Fruit fly (Drosophila melanogaster) whole organism, embryonic: ENCODE measurements around the gene BORCS6.

ENCODE experiments used
- Atf-2 ChIP-seq: fragments of 200-800 bp; sonication (Bioruptor generic); optimal IDR thresholded peaks from 2 replicates; lab custom pipeline; 2016; ENCODE audit warnings: missing biosample characterization, missing genetic modification characterization
- Atf3 ChIP-seq: fragments of 200-800 bp; sonication (Bioruptor generic); optimal IDR thresholded peaks from 3 replicates; lab custom pipeline; 2016; ENCODE audit warnings: missing biosample characterization, missing genetic modification characterization
- Awh ChIP-seq: fragments of 200-800 bp; sonication (Bioruptor generic); IDR thresholded peaks from 2 replicates; pipeline ENCODE4, ENCODE4 v1.3.6; 2022; ENCODE audit warnings: missing biosample characterization, missing genetic modification characterization
- Bgb ChIP-seq: fragments of 200-800 bp; sonication (Bioruptor generic); IDR thresholded peaks from 2 replicates; pipeline ENCODE4 v1.3.6; 2022; ENCODE audit warnings: missing biosample characterization, missing genetic modification characterization; ENCODE audit not compliant: partially characterized antibody
- Bteb2 ChIP-seq: fragments of 200-800 bp; sonication (Bioruptor generic); optimal IDR thresholded peaks from 2 replicates; lab custom pipeline; 2016; ENCODE audit warnings: missing biosample characterization, missing genetic modification characterization
- CG10565 ChIP-seq: fragments of 200-800 bp; sonication (Bioruptor generic); optimal IDR thresholded peaks from 3 replicates; lab custom pipeline; 2016; ENCODE audit warnings: missing biosample characterization, mild to moderate bottlenecking, missing genetic modification characterization
- CG11085 ChIP-seq: fragments of 200-800 bp; sonication (Bioruptor generic); IDR thresholded peaks from 2 replicates; pipeline ENCODE4 v1.3.6; 2022; ENCODE audit warnings: missing biosample characterization, missing genetic modification characterization
- CG11696 ChIP-seq: fragments of 200-800 bp; sonication (Bioruptor generic); IDR thresholded peaks from 2 replicates; pipeline ENCODE4 v1.3.6; 2022; ENCODE audit warnings: missing biosample characterization, missing genetic modification characterization
- CG13624 ChIP-seq: fragments of 200-800 bp; sonication (Bioruptor generic); optimal IDR thresholded peaks from 2 replicates; lab custom pipeline; 2016; ENCODE audit warnings: missing biosample characterization, missing genetic modification characterization
- CG15073 ChIP-seq: fragments of 200-800 bp; sonication (Bioruptor generic); optimal IDR thresholded peaks from 2 replicates; lab custom pipeline; 2016; ENCODE audit warnings: missing biosample characterization, missing genetic modification characterization
- CG15479 ChIP-seq: fragments of 200-800 bp; sonication (Bioruptor generic); optimal IDR thresholded peaks from 3 replicates; lab custom pipeline; 2019; ENCODE audit warnings: missing biosample characterization, mild to moderate bottlenecking, missing genetic modification characterization, moderate library complexity
- CG17612 ChIP-seq: fragments of 200-800 bp; sonication (Bioruptor generic); IDR thresholded peaks from 2 replicates; pipeline ENCODE4 v1.3.6; 2022; ENCODE audit warnings: missing biosample characterization, missing genetic modification characterization
- CG1792 ChIP-seq: fragments of 200-800 bp; sonication (Bioruptor generic); optimal IDR thresholded peaks from 2 replicates; lab custom pipeline; 2016; ENCODE audit warnings: missing biosample characterization, missing genetic modification characterization
- CG18764 ChIP-seq: fragments of 200-800 bp; sonication (Bioruptor generic); optimal IDR thresholded peaks from 3 replicates; lab custom pipeline; 2016; ENCODE audit warnings: missing biosample characterization, missing genetic modification characterization
- CG2129 ChIP-seq: fragments of 200-800 bp; sonication (Bioruptor generic); IDR thresholded peaks from 2 replicates; pipeline ENCODE4 v1.3.6; 2022; ENCODE audit warnings: missing biosample characterization, missing genetic modification characterization; ENCODE audit not compliant: partially characterized antibody
- CG2678 ChIP-seq: fragments of 200-800 bp; sonication (Bioruptor generic); optimal IDR thresholded peaks from 3 replicates; lab custom pipeline; 2019; ENCODE audit warnings: missing biosample characterization, mild to moderate bottlenecking, missing genetic modification characterization, moderate library complexity
- CG2712 ChIP-seq: fragments of 200-800 bp; optimal IDR thresholded peaks from 3 replicates; lab custom pipeline; 2019; ENCODE audit warnings: missing biosample characterization, mild to moderate bottlenecking, missing genetic modification characterization, moderate library complexity
- CG3065 ChIP-seq: fragments of 200-800 bp; sonication (Bioruptor generic); optimal IDR thresholded peaks from 2 replicates; lab custom pipeline; 2016; ENCODE audit warnings: missing biosample characterization, missing genetic modification characterization
- CG7357 ChIP-seq: fragments of 200-800 bp; sonication (Bioruptor generic); IDR thresholded peaks from 3 replicates; pipeline ENCODE4 v1.3.6; 2022; ENCODE audit warnings: missing biosample characterization, missing genetic modification characterization
- CG8290 ChIP-seq, 3 experiments: fragments of 200-800 bp; sonication (Bioruptor generic); optimal IDR thresholded peaks; 2 replicates each; lab custom pipeline; 2016 to 2019; ENCODE audit warnings: missing biosample characterization in 3 of 3, missing genetic modification characterization in 3 of 3, mild to moderate bottlenecking in 2 of 3, moderate library complexity in 1 of 3
- CrebB ChIP-seq: fragments of 200-800 bp; sonication (Bioruptor generic); optimal IDR thresholded peaks from 3 replicates; lab custom pipeline; 2018; ENCODE audit warnings: missing biosample characterization, mild to moderate bottlenecking, missing genetic modification characterization
- Deaf1 ChIP-seq: fragments of 200-800 bp; optimal IDR thresholded peaks from 3 replicates; lab custom pipeline; 2019; ENCODE audit warnings: missing biosample characterization, mild to moderate bottlenecking, missing genetic modification characterization, moderate library complexity
- Dref ChIP-seq: fragments of 200-800 bp; sonication (Bioruptor generic); IDR thresholded peaks from 2 replicates; pipeline ENCODE4 v1.3.6; 2022; ENCODE audit warnings: missing biosample characterization, missing genetic modification characterization
- Drgx ChIP-seq: fragments of 200-800 bp; sonication (Bioruptor generic); IDR thresholded peaks from 2 replicates; pipeline ENCODE4 v1.3.6; 2022; ENCODE audit warnings: missing biosample characterization, missing genetic modification characterization
- ERR ChIP-seq: fragments of 200-800 bp; sonication (Bioruptor generic); optimal IDR thresholded peaks from 2 replicates; lab custom pipeline; 2016; ENCODE audit warnings: missing biosample characterization, missing genetic modification characterization
- Elba2 ChIP-seq: fragments of 200-800 bp; sonication (Bioruptor generic); optimal IDR thresholded peaks from 3 replicates; lab custom pipeline; 2016; ENCODE audit warnings: missing biosample characterization, missing genetic modification characterization
- HmgD ChIP-seq: fragments of 200-800 bp; sonication (Bioruptor generic); optimal IDR thresholded peaks from 3 replicates; lab custom pipeline; 2016; ENCODE audit warnings: missing biosample characterization, missing genetic modification characterization
- MBD-R2 ChIP-seq: fragments of 200-800 bp; sonication (Bioruptor generic); IDR thresholded peaks from 2 replicates; pipeline ENCODE4 v1.3.6; 2022; ENCODE audit warnings: missing biosample characterization, missing genetic modification characterization
- MESR4 ChIP-seq: fragments of 200-800 bp; sonication (Bioruptor generic); optimal IDR thresholded peaks from 2 replicates; lab custom pipeline; 2018; ENCODE audit warnings: missing biosample characterization, mild to moderate bottlenecking, missing genetic modification characterization, moderate library complexity
- Oli ChIP-seq: fragments of 200-800 bp; sonication (Bioruptor generic); optimal IDR thresholded peaks from 2 replicates; lab custom pipeline; 2018; ENCODE audit warnings: missing biosample characterization, mild to moderate bottlenecking, missing genetic modification characterization, moderate library complexity
- TFAM ChIP-seq: fragments of 200-800 bp; sonication (Bioruptor generic); optimal IDR thresholded peaks from 2 replicates; lab custom pipeline; 2017; ENCODE audit warnings: missing biosample characterization, missing genetic modification characterization, inconsistent platforms
- Vsx1 ChIP-seq: fragments of 200-800 bp; sonication (Bioruptor generic); optimal IDR thresholded peaks from 2 replicates; lab custom pipeline; 2017; ENCODE audit warnings: missing biosample characterization, mild to moderate bottlenecking, missing genetic modification characterization, missing genetic modification reagents
- bowl ChIP-seq: fragments of 200-800 bp; sonication (Bioruptor generic); IDR thresholded peaks from 2 replicates; pipeline ENCODE4 v1.3.6; 2022; ENCODE audit warnings: missing biosample characterization, missing genetic modification characterization
- crp ChIP-seq, 2 experiments: fragments of 200-800 bp; sonication (Bioruptor generic); optimal IDR thresholded peaks; 2 replicates in 1 of 2; 3 replicates in 1 of 2; lab custom pipeline; 2017; ENCODE audit warnings: missing biosample characterization in 2 of 2, missing genetic modification characterization in 2 of 2, mild to moderate bottlenecking in 1 of 2, moderate library complexity in 1 of 2
- cwo ChIP-seq: fragments of 200-800 bp; sonication (Bioruptor generic); optimal IDR thresholded peaks from 3 replicates; lab custom pipeline; 2017; ENCODE audit warnings: missing biosample characterization, missing genetic modification characterization, mild to moderate bottlenecking, moderate library complexity, missing genetic modification reagents
- dysf ChIP-seq: fragments of 200-800 bp; sonication (Bioruptor generic); IDR thresholded peaks from 3 replicates; pipeline ENCODE4 v1.3.6; 2022; ENCODE audit warnings: missing biosample characterization, missing genetic modification characterization
- fd3F ChIP-seq: fragments of 200-800 bp; sonication (Bioruptor generic); optimal IDR thresholded peaks from 2 replicates; lab custom pipeline; 2018; ENCODE audit warnings: missing biosample characterization, mild to moderate bottlenecking, missing genetic modification characterization, moderate library complexity
- jumu ChIP-seq: fragments of 200-800 bp; sonication (Bioruptor generic); optimal IDR thresholded peaks from 3 replicates; lab custom pipeline; 2016; ENCODE audit warnings: missing biosample characterization, missing genetic modification characterization
- kah ChIP-seq: fragments of 200-800 bp; sonication (Bioruptor generic); optimal IDR thresholded peaks from 2 replicates; lab custom pipeline; 2018; ENCODE audit warnings: missing biosample characterization, mild to moderate bottlenecking, missing genetic modification characterization
- knrl ChIP-seq: fragments of 200-800 bp; sonication (Bioruptor generic); IDR thresholded peaks from 3 replicates; pipeline ENCODE4 v1.3.6; 2022; ENCODE audit warnings: missing biosample characterization, missing genetic modification characterization; ENCODE audit not compliant: partially characterized antibody
- pfk ChIP-seq: fragments of 200-800 bp; sonication (Bioruptor generic); optimal IDR thresholded peaks from 2 replicates; lab custom pipeline; 2018; ENCODE audit warnings: missing biosample characterization, mild to moderate bottlenecking, missing genetic modification characterization, moderate library complexity
- slou ChIP-seq: fragments of 200-800 bp; sonication (Bioruptor generic); optimal IDR thresholded peaks from 3 replicates; lab custom pipeline; 2016; ENCODE audit warnings: missing biosample characterization, missing genetic modification characterization
- slp2 ChIP-seq: fragments of 200-800 bp; sonication (Bioruptor generic); optimal IDR thresholded peaks from 2 replicates; lab custom pipeline; 2016; ENCODE audit warnings: missing biosample characterization, missing genetic modification characterization
- trh ChIP-seq: fragments of 200-800 bp; sonication (Bioruptor generic); optimal IDR thresholded peaks from 2 replicates; lab custom pipeline; 2016; ENCODE audit warnings: missing biosample characterization, missing genetic modification characterization
- twi ChIP-seq: fragments of 200-800 bp; optimal IDR thresholded peaks from 2 replicates; lab custom pipeline; 2019; ENCODE audit warnings: missing biosample characterization, mild to moderate bottlenecking, missing genetic modification characterization, moderate library complexity
- vfl ChIP-seq: fragments of 200-800 bp; sonication (Bioruptor generic); optimal IDR thresholded peaks from 2 replicates; lab custom pipeline; 2016; ENCODE audit warnings: missing biosample characterization, missing genetic modification characterization
- vnd ChIP-seq: fragments of 200-800 bp; sonication (Bioruptor generic); IDR thresholded peaks from 3 replicates; pipeline ENCODE4 v1.3.6; 2022; ENCODE audit warnings: missing biosample characterization, missing genetic modification characterization; ENCODE audit not compliant: partially characterized antibody

BORCS6 gene

dm6 chr3L:589290-590281 is 48.9 kb downstream of the BORCS6 start (continued):
- TF ChIP-seq Dref (GFP tag; lab: Robert Waterston, UW) (peak; percentile 38; the same call in 1 of the 2 replicates), CG11696 (GFP tag; lab: Robert Waterston, UW) (peak; percentile 82), CG2129 (GFP tag; lab: Robert Waterston, UW) (no peak), CG8290 (GFP tag; optimal IDR thresholded peaks at IDR 0.05; lab: Kevin White, UChicago) (peak; percentile 81), CG8290 (tag; optimal IDR thresholded peaks at IDR 0.05; lab: Kevin White, UChicago) (peak; percentile 25 to 98), CG18764 (GFP tag; lab: Kevin White, UChicago) (peak; percentile 84), CG3065 (peak; percentile 87), TFAM (GFP tag; lab: Kevin White, UChicago) (peak; percentile 17), cwo (GFP tag; lab: Kevin White, UChicago) (peak; percentile 83), vnd (GFP tag; lab: Robert Waterston, UW) (no peak), fd3F (GFP tag; lab: Kevin White, UChicago) (peak; percentile 71), slou (GFP tag; lab: Kevin White, UChicago) (peak; percentile 63), Atf3 (GFP tag; lab: Kevin White, UChicago) (peak; percentile 88), MBD-R2 (GFP tag; lab: Robert Waterston, UW) (peak; percentile 79), Bgb (no peak), MESR4 (peak; percentile 26), jumu (GFP tag; lab: Kevin White, UChicago) (peak; percentile 94), kah (GFP tag; lab: Kevin White, UChicago) (peak; percentile 99), vfl (GFP tag; lab: Kevin White, UChicago) (peak; percentile 84), CG11085 (GFP tag; lab: Robert Waterston, UW) (peak; percentile 85), CG13624 (peak; percentile 93), HmgD (GFP tag; lab: Kevin White, UChicago) (peak; percentile 87), CG1792 (GFP tag; lab: Kevin White, UChicago) (peak; percentile 89), Elba2 (GFP tag; lab: Kevin White, UChicago) (peak; percentile 41), CrebB (peak; percentile 87), CG7357 (GFP tag; lab: Robert Waterston, UW) (peak; percentile 78), CG15479 (no peak), slp2 (GFP tag; lab: Kevin White, UChicago) (peak; percentile 84), CG2678 (tag; lab: Kevin White, UChicago) (peak; percentile 91), CG10565 (GFP tag; lab: Kevin White, UChicago) (peak; percentile 37), pfk (GFP tag; lab: Kevin White, UChicago) (peak; percentile 35), Drgx (GFP tag; lab: Robert Waterston, UW) (peak; percentile 93), ERR (GFP tag; lab: Kevin White, UChicago) (peak; percentile 89), twi (tag; lab: Kevin White, UChicago) (peak; percentile 75), Oli (tag; lab: Kevin White, UChicago) (peak; percentile 87), CG17612 (GFP tag; lab: Robert Waterston, UW) (peak; percentile 80), Bteb2 (peak; percentile 83), Awh (GFP tag; lab: Robert Waterston, UW) (peak; percentile 84), CG2712 (tag; lab: Kevin White, UChicago) (peak; percentile 93), trh (GFP tag; lab: Kevin White, UChicago) (peak; percentile 70), crp (GFP tag; optimal IDR thresholded peaks at IDR 0.05; lab: Kevin White, UChicago) (peak in 1 of 2 experiments; percentile 59), dysf (GFP tag; lab: Robert Waterston, UW) (peak; percentile 94), bowl (GFP tag; lab: Robert Waterston, UW) (peak; percentile 79), Deaf1 (tag; lab: Kevin White, UChicago) (peak; percentile 90), Vsx1 (no peak), knrl (GFP tag; lab: Robert Waterston, UW) (no peak), CG15073 (GFP tag; lab: Kevin White, UChicago) (peak; percentile 22), Atf-2 (peak; percentile 87)
